Fruit fly (Drosophila melanogaster) whole organism, embryonic: ENCODE measurements around the gene Eip75B.
A peak's percentile ranks its signal among the peaks of the same experiment; 100 is the strongest.

Experiments used
- Bdp1 ChIP-seq: fragments of 200-800 bp; sonication (Bioruptor generic); optimal IDR thresholded peaks from 3 replicates; lab custom pipeline; 2016; ENCODE audit warnings: missing biosample characterization, missing genetic modification characterization
- CG10147 ChIP-seq: fragments of 200-800 bp; sonication (Bioruptor generic); optimal IDR thresholded peaks from 2 replicates; lab custom pipeline; 2019; ENCODE audit warnings: missing biosample characterization, mild to moderate bottlenecking, missing genetic modification characterization, moderate library complexity
- CG10366 ChIP-seq: fragments of 200-800 bp; sonication (Bioruptor generic); IDR thresholded peaks from 2 replicates; pipeline ENCODE4 v1.3.6; 2022; ENCODE audit warnings: missing biosample characterization, missing genetic modification characterization
- CG10565 ChIP-seq: fragments of 200-800 bp; sonication (Bioruptor generic); optimal IDR thresholded peaks from 3 replicates; lab custom pipeline; 2016; ENCODE audit warnings: missing biosample characterization, mild to moderate bottlenecking, missing genetic modification characterization
- CG10979 ChIP-seq: fragments of 200-800 bp; sonication (Bioruptor generic); optimal IDR thresholded peaks from 2 replicates; lab custom pipeline; 2018; ENCODE audit warnings: missing biosample characterization, mild to moderate bottlenecking, missing genetic modification characterization, moderate library complexity
- CG1529 ChIP-seq: fragments of 200-800 bp; sonication (Bioruptor generic); optimal IDR thresholded peaks from 3 replicates; lab custom pipeline; 2018; ENCODE audit warnings: missing biosample characterization, missing genetic modification characterization
- CG16815 ChIP-seq: fragments of 200-800 bp; sonication (Bioruptor generic); optimal IDR thresholded peaks from 3 replicates; lab custom pipeline; 2017; ENCODE audit warnings: missing biosample characterization, mild to moderate bottlenecking, missing genetic modification characterization
- CG18011 ChIP-seq: fragments of 200-800 bp; sonication (Bioruptor generic); optimal IDR thresholded peaks from 2 replicates; lab custom pipeline; 2017; ENCODE audit warnings: missing biosample characterization, missing genetic modification characterization, mild to moderate bottlenecking, moderate library complexity, missing genotype
- CG18262 ChIP-seq: fragments of 200-800 bp; optimal IDR thresholded peaks from 3 replicates; lab custom pipeline; 2019; ENCODE audit warnings: missing biosample characterization, mild to moderate bottlenecking, missing genetic modification characterization, moderate library complexity
- CG3407 ChIP-seq: fragments of 200-800 bp; sonication (Bioruptor generic); optimal IDR thresholded peaks from 2 replicates; lab custom pipeline; 2018; ENCODE audit warnings: missing biosample characterization, mild to moderate bottlenecking, missing genetic modification characterization
- CG34376 ChIP-seq: fragments of 200-800 bp; sonication (Bioruptor generic); optimal IDR thresholded peaks from 2 replicates; lab custom pipeline; 2018; ENCODE audit warnings: missing biosample characterization, mild to moderate bottlenecking, missing genetic modification characterization
- CG34422 ChIP-seq: fragments of 200-800 bp; sonication (Bioruptor generic); IDR thresholded peaks from 3 replicates; pipeline ENCODE4 v1.3.6; 2022; ENCODE audit warnings: missing biosample characterization, missing genetic modification characterization
- CG3847 ChIP-seq: fragments of 200-800 bp; sonication (Bioruptor generic); IDR thresholded peaks from 2 replicates; pipeline ENCODE4 v1.3.6; 2022; ENCODE audit warnings: missing biosample characterization, missing genetic modification characterization
- CG4424 ChIP-seq: fragments of 200-800 bp; sonication (Bioruptor generic); optimal IDR thresholded peaks from 3 replicates; lab custom pipeline; 2016; ENCODE audit warnings: missing biosample characterization, missing genetic modification characterization
- CG4617 ChIP-seq: fragments of 200-800 bp; sonication (Bioruptor generic); optimal IDR thresholded peaks from 3 replicates; lab custom pipeline; 2016; ENCODE audit warnings: missing biosample characterization, missing genetic modification characterization, borderline replicate concordance
- CG6254 ChIP-seq: fragments of 200-800 bp; sonication (Bioruptor generic); optimal IDR thresholded peaks from 3 replicates; lab custom pipeline; 2017; ENCODE audit warnings: mild to moderate bottlenecking, missing biosample characterization, missing genetic modification reagents, missing genetic modification characterization
- CG6272 ChIP-seq: fragments of 200-800 bp; sonication (Bioruptor generic); IDR thresholded peaks from 2 replicates; pipeline ENCODE4 v1.3.6; 2022; ENCODE audit warnings: missing biosample characterization, missing genetic modification characterization
- CG7271 ChIP-seq: fragments of 200-800 bp; sonication (Bioruptor generic); optimal IDR thresholded peaks from 2 replicates; lab custom pipeline; 2018; ENCODE audit warnings: missing biosample characterization, mild to moderate bottlenecking, missing genetic modification characterization, moderate library complexity
- CG7372 ChIP-seq: fragments of 200-800 bp; sonication (Bioruptor generic); IDR thresholded peaks from 2 replicates; pipeline ENCODE4 v1.3.6; 2022; ENCODE audit warnings: missing biosample characterization, missing genetic modification characterization
- CG7786 ChIP-seq: fragments of 200-800 bp; sonication (Bioruptor generic); optimal IDR thresholded peaks from 2 replicates; lab custom pipeline; 2016; ENCODE audit warnings: missing biosample characterization, missing genetic modification characterization
- CG8281 ChIP-seq: fragments of 200-800 bp; sonication (Bioruptor generic); optimal IDR thresholded peaks from 2 replicates; lab custom pipeline; 2018; ENCODE audit warnings: missing biosample characterization, mild to moderate bottlenecking, missing genetic modification characterization, moderate library complexity
- CG9727 ChIP-seq: fragments of 200-800 bp; sonication (Bioruptor generic); optimal IDR thresholded peaks from 3 replicates; lab custom pipeline; 2017; ENCODE audit warnings: missing biosample characterization, mild to moderate bottlenecking, missing genetic modification characterization
- Chrac-16 ChIP-seq: fragments of 200-800 bp; sonication (Bioruptor generic); optimal IDR thresholded peaks from 3 replicates; lab custom pipeline; 2016; ENCODE audit warnings: missing biosample characterization, missing genetic modification characterization
- Deaf1 ChIP-seq: fragments of 200-800 bp; optimal IDR thresholded peaks from 3 replicates; lab custom pipeline; 2019; ENCODE audit warnings: missing biosample characterization, mild to moderate bottlenecking, missing genetic modification characterization, moderate library complexity
- Dfd ChIP-seq, 2 experiments: fragments of >200 bp; optimal IDR thresholded peaks; 2 replicates each; lab custom pipeline; 2017; ENCODE audit warnings: missing biosample characterization in 2 of 2, missing genetic modification characterization in 2 of 2
- Elba2 ChIP-seq: fragments of 200-800 bp; sonication (Bioruptor generic); optimal IDR thresholded peaks from 3 replicates; lab custom pipeline; 2016; ENCODE audit warnings: missing biosample characterization, missing genetic modification characterization
- Ets65A ChIP-seq: fragments of 200-800 bp; sonication (Bioruptor generic); peaks from one replicate; lab custom pipeline; 2016; ENCODE audit warnings: missing biosample characterization, missing genetic modification characterization
- Meics ChIP-seq: fragments of 200-800 bp; sonication (Bioruptor generic); optimal IDR thresholded peaks from 2 replicates; lab custom pipeline; 2017; ENCODE audit warnings: missing biosample characterization, mild to moderate bottlenecking, missing genetic modification characterization
- ab ChIP-seq: fragments of 200-800 bp; sonication (Bioruptor generic); optimal IDR thresholded peaks from 2 replicates; lab custom pipeline; 2016; ENCODE audit warnings: missing biosample characterization, missing genetic modification characterization
- cad ChIP-seq: fragments of >200 bp; optimal IDR thresholded peaks from 2 replicates; lab custom pipeline; 2017; ENCODE audit warnings: missing biosample characterization, missing genetic modification characterization
- chm ChIP-seq: fragments of 200-800 bp; sonication (Bioruptor generic); IDR thresholded peaks from 2 replicates; pipeline ENCODE4 v1.3.6; 2022; ENCODE audit warnings: missing biosample characterization, missing genetic modification characterization
- croc ChIP-seq: fragments of 200-800 bp; sonication (Bioruptor generic); conservative IDR thresholded peaks from 3 replicates; pipeline ENCODE4 v1.3.6; 2022; ENCODE audit warnings: missing biosample characterization, missing genetic modification characterization
- cwo ChIP-seq: fragments of 200-800 bp; sonication (Bioruptor generic); optimal IDR thresholded peaks from 3 replicates; lab custom pipeline; 2017; ENCODE audit warnings: missing biosample characterization, missing genetic modification characterization, mild to moderate bottlenecking, moderate library complexity, missing genetic modification reagents
- da ChIP-seq: fragments of 200-800 bp; sonication (Bioruptor generic); optimal IDR thresholded peaks from 2 replicates; lab custom pipeline; 2016; ENCODE audit warnings: missing biosample characterization, missing genetic modification characterization
- dpn ChIP-seq, 2 experiments: fragments of 200-800 bp; sonication (Bioruptor generic); optimal IDR thresholded peaks; 3 replicates each; lab custom pipeline; 2016; ENCODE audit warnings: missing biosample characterization in 2 of 2, missing genetic modification characterization in 2 of 2
- esg ChIP-seq: fragments of 200-800 bp; sonication (Bioruptor generic); conservative IDR thresholded peaks from 2 replicates; pipeline ENCODE4 v1.3.6; 2022; ENCODE audit warnings: missing biosample characterization, missing genetic modification characterization
- fru ChIP-seq: fragments of >200 bp; optimal IDR thresholded peaks from 2 replicates; lab custom pipeline; 2017
- gem ChIP-seq: fragments of 200-800 bp; sonication (Bioruptor generic); optimal IDR thresholded peaks from 2 replicates; lab custom pipeline; 2019; ENCODE audit warnings: missing biosample characterization, mild to moderate bottlenecking, missing genetic modification characterization, moderate library complexity
- grn ChIP-seq: fragments of 200-800 bp; sonication (Bioruptor generic); optimal IDR thresholded peaks from 3 replicates; lab custom pipeline; 2017; ENCODE audit warnings: missing biosample characterization, missing genetic modification characterization
- gsb-n ChIP-seq: fragments of 200-800 bp; sonication (Bioruptor generic); optimal IDR thresholded peaks from 3 replicates; lab custom pipeline; 2018; ENCODE audit warnings: missing biosample characterization, mild to moderate bottlenecking, missing genetic modification characterization
- jigr1 ChIP-seq: fragments of 200-800 bp; sonication (Bioruptor generic); IDR thresholded peaks from 3 replicates; pipeline ENCODE4 v1.3.6; 2022; ENCODE audit warnings: missing biosample characterization, missing genetic modification characterization
- kay ChIP-seq: fragments of 200-800 bp; sonication (Bioruptor generic); optimal IDR thresholded peaks from 2 replicates; lab custom pipeline; 2016; ENCODE audit warnings: missing biosample characterization, missing genetic modification characterization
- lbe ChIP-seq: fragments of 200-800 bp; sonication (Bioruptor generic); optimal IDR thresholded peaks from 2 replicates; lab custom pipeline; 2016; ENCODE audit warnings: missing biosample characterization, mild to moderate bottlenecking, missing genetic modification characterization
- lola ChIP-seq, 3 experiments: fragments of >200 bp in 2 of 3; fragments of 200-800 bp in 1 of 3; sonication (Bioruptor generic) in 1 of 3; optimal IDR thresholded peaks; 2 replicates each; lab custom pipeline; 2017 to 2019; ENCODE audit warnings: missing biosample characterization in 3 of 3, missing genetic modification characterization in 3 of 3, mild to moderate bottlenecking in 1 of 3, moderate library complexity in 1 of 3
- phol ChIP-seq: fragments of 200-800 bp; sonication (Bioruptor generic); optimal IDR thresholded peaks from 3 replicates; lab custom pipeline; 2018; ENCODE audit warnings: missing biosample characterization, mild to moderate bottlenecking, missing genetic modification characterization, moderate library complexity
- pros ChIP-seq: fragments of 200-800 bp; sonication (Bioruptor generic); optimal IDR thresholded peaks from 3 replicates; lab custom pipeline; 2019; ENCODE audit warnings: missing biosample characterization, mild to moderate bottlenecking, missing genetic modification characterization, moderate library complexity
- sens ChIP-seq: fragments of 200-800 bp; sonication (Bioruptor generic); peaks from one replicate; lab custom pipeline; 2016; ENCODE audit warnings: missing biosample characterization, missing genetic modification characterization
- stwl ChIP-seq: fragments of 200-800 bp; sonication (Bioruptor generic); optimal IDR thresholded peaks from 3 replicates; lab custom pipeline; 2018; ENCODE audit warnings: missing biosample characterization, mild to moderate bottlenecking, missing genetic modification characterization, moderate library complexity
- twi ChIP-seq: fragments of 200-800 bp; optimal IDR thresholded peaks from 2 replicates; lab custom pipeline; 2019; ENCODE audit warnings: missing biosample characterization, mild to moderate bottlenecking, missing genetic modification characterization, moderate library complexity
- vnd ChIP-seq: fragments of 200-800 bp; sonication (Bioruptor generic); IDR thresholded peaks from 3 replicates; pipeline ENCODE4 v1.3.6; 2022; ENCODE audit warnings: missing biosample characterization, missing genetic modification characterization; ENCODE audit not compliant: partially characterized antibody
- yki ChIP-seq: fragments of >200 bp; optimal IDR thresholded peaks from 3 replicates; lab custom pipeline; 2018

Eip75B gene

dm6 chr3L:18064632-18065482, at the start of gene Eip75B:
Gene Eip75B, minus strand, starts transcription at chr3L:18064696.
- peak; percentile 57 for TF ChIP-seq CG18262
- TF ChIP-seq da, result no peak
- no peak for TF ChIP-seq CG7271 (tag; lab: Kevin White, UChicago)
- TF ChIP-seq CG6254 (GFP tag; lab: Kevin White, UChicago), result no peak
- no peak for TF ChIP-seq jigr1 (GFP tag; lab: Robert Waterston, UW)
- TF ChIP-seq CG10565 (GFP tag; lab: Kevin White, UChicago), result no peak
- TF ChIP-seq yki (lab: Kevin White, UChicago), result peak; percentile 65
- no peak for TF ChIP-seq kay (GFP tag; lab: Kevin White, UChicago)
- TF ChIP-seq CG10147 (GFP tag; lab: Kevin White, UChicago), result no peak
- no peak for TF ChIP-seq Dfd (GFP tag; optimal IDR thresholded peaks at IDR 0.05; lab: Kevin White, UChicago)
- TF ChIP-seq lola (GFP tag; optimal IDR thresholded peaks at IDR 0.05; lab: Kevin White, UChicago), result peak in 1 of 3 experiments; percentile 59
- peak; percentile 15 for TF ChIP-seq CG3407
- no peak for TF ChIP-seq CG7786 (GFP tag; lab: Kevin White, UChicago)
- TF ChIP-seq Chrac-16 (GFP tag; lab: Kevin White, UChicago), result peak; percentile 7
- no peak for TF ChIP-seq twi (tag; lab: Kevin White, UChicago)
- no peak for TF ChIP-seq CG6272 (GFP tag; lab: Robert Waterston, UW)
- TF ChIP-seq gem, result peak; percentile 49
- no peak for TF ChIP-seq CG34376
- TF ChIP-seq CG8281 (tag; lab: Kevin White, UChicago), result no peak
- TF ChIP-seq sens, result peak; percentile 76
- TF ChIP-seq pros, result no peak
- TF ChIP-seq CG10979 (tag; lab: Kevin White, UChicago), result no peak
- no peak for TF ChIP-seq dpn (GFP tag; optimal IDR thresholded peaks at IDR 0.05; lab: Kevin White, UChicago)
- no peak for TF ChIP-seq croc (GFP tag; lab: Robert Waterston, UW)
- no peak for TF ChIP-seq grn (GFP tag; lab: Kevin White, UChicago)
- no peak for TF ChIP-seq vnd
- TF ChIP-seq fru (lab: Kevin White, UChicago), result no peak
- no peak for TF ChIP-seq Elba2 (GFP tag; lab: Kevin White, UChicago)
- TF ChIP-seq CG10366, result no peak
- no peak for TF ChIP-seq Deaf1 (tag; lab: Kevin White, UChicago)
- TF ChIP-seq phol (tag; lab: Kevin White, UChicago), result no peak
- TF ChIP-seq ab, result no peak
- peak; percentile 27 for TF ChIP-seq CG9727 (GFP tag; lab: Kevin White, UChicago)
- TF ChIP-seq cad, result no peak
- peak; percentile 22 for TF ChIP-seq CG4424 (GFP tag; lab: Kevin White, UChicago)
- TF ChIP-seq Bdp1 (GFP tag; lab: Kevin White, UChicago), result no peak
- TF ChIP-seq CG1529, result peak; percentile 9
- TF ChIP-seq Ets65A (GFP tag; lab: Kevin White, UChicago), result no peak
- TF ChIP-seq lbe, result no peak
- no peak for TF ChIP-seq cwo (GFP tag; lab: Kevin White, UChicago)
- no peak for TF ChIP-seq CG4617
- no peak for TF ChIP-seq CG34422
- no peak for TF ChIP-seq chm (GFP tag; lab: Robert Waterston, UW)
- TF ChIP-seq Meics (GFP tag; lab: Kevin White, UChicago), result no peak
- TF ChIP-seq gsb-n (tag; lab: Kevin White, UChicago), result peak; percentile 12
- no peak for TF ChIP-seq esg (GFP tag; lab: Robert Waterston, UW)
- TF ChIP-seq CG7372 (GFP tag; lab: Robert Waterston, UW), result no peak
- no peak for TF ChIP-seq stwl (tag; lab: Kevin White, UChicago)
- no peak for TF ChIP-seq CG3847 (GFP tag; lab: Robert Waterston, UW)
- no peak for TF ChIP-seq CG18011 (GFP tag; lab: Kevin White, UChicago)
- TF ChIP-seq CG16815 (GFP tag; lab: Kevin White, UChicago), result peak; percentile 14
